Fruit fly (Drosophila melanogaster) whole organism, embryonic: ENCODE measurements around the gene CG14221.
A peak's percentile ranks its signal among the peaks of the same experiment; 100 is the strongest.

Experiments
- ATbp ChIP-seq: fragments of 200-800 bp; sonication (Bioruptor generic); optimal IDR thresholded peaks from 2 replicates; lab custom pipeline; 2017; ENCODE audit warnings: missing biosample characterization, mild to moderate bottlenecking, missing genetic modification characterization, missing genetic modification reagents
- Adf1 ChIP-seq: fragments of 200-800 bp; sonication (Bioruptor generic); IDR thresholded peaks from 2 replicates; pipeline ENCODE4 v1.3.6; 2022; ENCODE audit warnings: missing biosample characterization, missing genetic modification characterization
- Atf3 ChIP-seq: fragments of 200-800 bp; sonication (Bioruptor generic); optimal IDR thresholded peaks from 3 replicates; lab custom pipeline; 2016; ENCODE audit warnings: missing biosample characterization, missing genetic modification characterization
- CG10209 ChIP-seq: fragments of 200-800 bp; sonication (Bioruptor generic); optimal IDR thresholded peaks from 3 replicates; lab custom pipeline; 2017; ENCODE audit warnings: missing biosample characterization, mild to moderate bottlenecking, missing genetic modification characterization, missing genetic modification reagents
- CG10267 ChIP-seq: fragments of 200-800 bp; sonication (Bioruptor generic); optimal IDR thresholded peaks from 2 replicates; lab custom pipeline; 2018; ENCODE audit warnings: missing biosample characterization, mild to moderate bottlenecking, missing genetic modification characterization, moderate library complexity
- CG10979 ChIP-seq: fragments of 200-800 bp; sonication (Bioruptor generic); optimal IDR thresholded peaks from 2 replicates; lab custom pipeline; 2018; ENCODE audit warnings: missing biosample characterization, mild to moderate bottlenecking, missing genetic modification characterization, moderate library complexity
- CG11723 ChIP-seq: fragments of 200-800 bp; sonication (Bioruptor generic); optimal IDR thresholded peaks from 2 replicates; lab custom pipeline; 2017; ENCODE audit warnings: missing biosample characterization, mild to moderate bottlenecking, missing genetic modification characterization
- CG12104 ChIP-seq: fragments of 200-800 bp; sonication (Bioruptor generic); optimal IDR thresholded peaks from 3 replicates; lab custom pipeline; 2016; ENCODE audit warnings: missing biosample characterization, missing genetic modification characterization
- CG12769 ChIP-seq: fragments of 200-800 bp; sonication (Bioruptor generic); optimal IDR thresholded peaks from 2 replicates; lab custom pipeline; 2019; ENCODE audit warnings: missing biosample characterization, mild to moderate bottlenecking, missing genetic modification characterization, moderate library complexity
- CG13894 ChIP-seq: fragments of 200-800 bp; sonication (Bioruptor generic); optimal IDR thresholded peaks from 3 replicates; lab custom pipeline; 2018; ENCODE audit warnings: missing biosample characterization, mild to moderate bottlenecking, missing genetic modification characterization, moderate library complexity
- CG14441 ChIP-seq: fragments of 200-800 bp; sonication (Bioruptor generic); IDR thresholded peaks from 2 replicates; pipeline ENCODE4 v1.3.6; 2022; ENCODE audit warnings: missing biosample characterization, missing genetic modification characterization
- CG15011 ChIP-seq: fragments of 200-800 bp; sonication (Bioruptor generic); optimal IDR thresholded peaks from 3 replicates; lab custom pipeline; 2018; ENCODE audit warnings: missing biosample characterization, mild to moderate bottlenecking, missing genetic modification characterization
- CG15601 ChIP-seq: fragments of 200-800 bp; sonication (Bioruptor generic); optimal IDR thresholded peaks from 3 replicates; lab custom pipeline; 2019; ENCODE audit warnings: missing biosample characterization, mild to moderate bottlenecking, missing genetic modification characterization, moderate library complexity
- CG16815 ChIP-seq: fragments of 200-800 bp; sonication (Bioruptor generic); optimal IDR thresholded peaks from 3 replicates; lab custom pipeline; 2017; ENCODE audit warnings: missing biosample characterization, mild to moderate bottlenecking, missing genetic modification characterization
- CG17186 ChIP-seq: fragments of 200-800 bp; sonication (Bioruptor generic); optimal IDR thresholded peaks from 3 replicates; lab custom pipeline; 2017; ENCODE audit warnings: missing biosample characterization, missing genetic modification reagents, missing genetic modification characterization
- CG17359 ChIP-seq: fragments of 200-800 bp; sonication (Bioruptor generic); optimal IDR thresholded peaks from 3 replicates; lab custom pipeline; 2018; ENCODE audit warnings: missing biosample characterization, mild to moderate bottlenecking, missing genetic modification characterization, moderate library complexity
- CG17829 ChIP-seq: fragments of 200-800 bp; optimal IDR thresholded peaks from 2 replicates; lab custom pipeline; 2019; ENCODE audit warnings: missing biosample characterization, mild to moderate bottlenecking, missing genetic modification characterization, moderate library complexity
- CG1792 ChIP-seq: fragments of 200-800 bp; sonication (Bioruptor generic); optimal IDR thresholded peaks from 2 replicates; lab custom pipeline; 2016; ENCODE audit warnings: missing biosample characterization, missing genetic modification characterization
- CG2712 ChIP-seq: fragments of 200-800 bp; optimal IDR thresholded peaks from 3 replicates; lab custom pipeline; 2019; ENCODE audit warnings: missing biosample characterization, mild to moderate bottlenecking, missing genetic modification characterization, moderate library complexity
- CG32532 ChIP-seq: fragments of 200-800 bp; sonication (Bioruptor generic); IDR thresholded peaks from 2 replicates; pipeline ENCODE4 v1.3.6; 2022; ENCODE audit warnings: missing biosample characterization, missing genetic modification characterization
- CG32767 ChIP-seq: fragments of 200-800 bp; sonication (Bioruptor generic); IDR thresholded peaks from 2 replicates; pipeline ENCODE4 v1.3.6; 2022; ENCODE audit warnings: missing biosample characterization, missing genetic modification characterization
- CG32772 ChIP-seq: fragments of 200-800 bp; sonication (Bioruptor generic); IDR thresholded peaks from 2 replicates; pipeline ENCODE4 v1.3.6; 2022; ENCODE audit warnings: missing biosample characterization, missing genetic modification characterization
- CG34422 ChIP-seq: fragments of 200-800 bp; sonication (Bioruptor generic); IDR thresholded peaks from 3 replicates; pipeline ENCODE4 v1.3.6; 2022; ENCODE audit warnings: missing biosample characterization, missing genetic modification characterization
- CG3995 ChIP-seq: fragments of 200-800 bp; sonication (Bioruptor generic); optimal IDR thresholded peaks from 3 replicates; lab custom pipeline; 2016; ENCODE audit warnings: missing biosample characterization, missing genetic modification characterization
- CG6765 ChIP-seq: fragments of 200-800 bp; sonication (Bioruptor generic); optimal IDR thresholded peaks from 3 replicates; lab custom pipeline; 2017; ENCODE audit warnings: missing biosample characterization, mild to moderate bottlenecking, missing genetic modification characterization
- CG7556 ChIP-seq: fragments of 200-800 bp; sonication (Bioruptor generic); optimal IDR thresholded peaks from 2 replicates; lab custom pipeline; 2017; ENCODE audit warnings: missing biosample characterization, mild to moderate bottlenecking, missing genetic modification characterization
- CG8290 ChIP-seq, 3 experiments: fragments of 200-800 bp; sonication (Bioruptor generic); optimal IDR thresholded peaks; 2 replicates each; lab custom pipeline; 2016 to 2019; ENCODE audit warnings: missing biosample characterization in 3 of 3, missing genetic modification characterization in 3 of 3, mild to moderate bottlenecking in 2 of 3, moderate library complexity in 1 of 3
- CG9932 ChIP-seq: fragments of 200-800 bp; sonication (Bioruptor generic); IDR thresholded peaks from 2 replicates; pipeline ENCODE4 v1.3.6; 2022; ENCODE audit warnings: missing biosample characterization, missing genetic modification characterization
- Eip74EF ChIP-seq, 2 experiments: fragments of 200-800 bp in 1 of 2; fragments of >200 bp in 1 of 2; sonication (Bioruptor generic) in 1 of 2; optimal IDR thresholded peaks; 2 replicates each; lab custom pipeline; 2017 to 2019; ENCODE audit warnings: missing biosample characterization in 2 of 2, missing genetic modification characterization in 2 of 2, mild to moderate bottlenecking in 1 of 2, moderate library complexity in 1 of 2
- Gsc ChIP-seq: fragments of 200-800 bp; sonication (Bioruptor generic); IDR thresholded peaks from 2 replicates; pipeline ENCODE4 v1.3.6; 2022; ENCODE audit warnings: missing biosample characterization, missing genetic modification characterization
- HLH3B ChIP-seq: fragments of 200-800 bp; sonication (Bioruptor generic); IDR thresholded peaks from 2 replicates; pipeline ENCODE4 v1.3.6; 2022; ENCODE audit warnings: missing biosample characterization, missing genetic modification characterization
- HmgZ ChIP-seq: fragments of 200-800 bp; sonication (Bioruptor generic); optimal IDR thresholded peaks from 2 replicates; lab custom pipeline; 2018; ENCODE audit warnings: missing biosample characterization, mild to moderate bottlenecking, missing genetic modification characterization
- Kr ChIP-seq: fragments of 200-800 bp; sonication (Bioruptor generic); optimal IDR thresholded peaks from 2 replicates; lab custom pipeline; 2017; ENCODE audit warnings: missing biosample characterization, mild to moderate bottlenecking, missing genetic modification characterization
- MESR4 ChIP-seq: fragments of 200-800 bp; sonication (Bioruptor generic); optimal IDR thresholded peaks from 2 replicates; lab custom pipeline; 2018; ENCODE audit warnings: missing biosample characterization, mild to moderate bottlenecking, missing genetic modification characterization, moderate library complexity
- Mad ChIP-seq: fragments of 200-800 bp; sonication (Bioruptor generic); optimal IDR thresholded peaks from 2 replicates; lab custom pipeline; 2016; ENCODE audit warnings: missing biosample characterization, missing genetic modification characterization
- Optix ChIP-seq: fragments of 200-800 bp; sonication (Bioruptor generic); IDR thresholded peaks from 3 replicates; pipeline ENCODE4 v1.3.6; 2022; ENCODE audit warnings: missing biosample characterization, missing genetic modification characterization
- Pdp1 ChIP-seq, 2 experiments: fragments of 200-800 bp; sonication (Bioruptor generic); optimal IDR thresholded peaks; 3 replicates each; lab custom pipeline; 2016; ENCODE audit warnings: missing biosample characterization in 2 of 2, missing genetic modification characterization in 2 of 2, mild to moderate bottlenecking in 1 of 2, moderate library complexity in 1 of 2
- Tbp ChIP-seq: fragments of >200 bp; optimal IDR thresholded peaks from 2 replicates; lab custom pipeline; 2018; ENCODE audit warnings: missing biosample characterization, missing genetic modification characterization
- bcd ChIP-seq: fragments of 200-800 bp; sonication (Bioruptor generic); optimal IDR thresholded peaks from 2 replicates; lab custom pipeline; 2017; ENCODE audit warnings: missing biosample characterization, mild to moderate bottlenecking, missing genetic modification characterization
- cg ChIP-seq: fragments of 200-800 bp; sonication (Bioruptor generic); optimal IDR thresholded peaks from 3 replicates; lab custom pipeline; 2019; ENCODE audit warnings: missing biosample characterization, mild to moderate bottlenecking, missing genetic modification characterization, moderate library complexity
- nom ChIP-seq: fragments of 200-800 bp; sonication (Bioruptor generic); optimal IDR thresholded peaks from 2 replicates; lab custom pipeline; 2017; ENCODE audit warnings: missing biosample characterization, missing genetic modification characterization, mild to moderate bottlenecking, moderate library complexity, missing genetic modification reagents
- odd ChIP-seq: fragments of 200-800 bp; sonication (Bioruptor generic); optimal IDR thresholded peaks from 2 replicates; lab custom pipeline; 2017; ENCODE audit warnings: missing biosample characterization, mild to moderate bottlenecking, missing genetic modification characterization
- pfk ChIP-seq: fragments of 200-800 bp; sonication (Bioruptor generic); optimal IDR thresholded peaks from 2 replicates; lab custom pipeline; 2018; ENCODE audit warnings: missing biosample characterization, mild to moderate bottlenecking, missing genetic modification characterization, moderate library complexity
- run ChIP-seq: fragments of 200-800 bp; sonication (Bioruptor generic); optimal IDR thresholded peaks from 3 replicates; lab custom pipeline; 2018; ENCODE audit warnings: missing biosample characterization, mild to moderate bottlenecking, missing genetic modification characterization
- salm ChIP-seq: fragments of 200-800 bp; sonication (Bioruptor generic); optimal IDR thresholded peaks from 2 replicates; lab custom pipeline; 2018; ENCODE audit warnings: missing biosample characterization, mild to moderate bottlenecking, missing genetic modification characterization
- sim ChIP-seq: fragments of 200-800 bp; sonication (Bioruptor generic); IDR thresholded peaks from 2 replicates; pipeline ENCODE4 v1.3.6; 2022; ENCODE audit warnings: missing biosample characterization, missing genetic modification characterization
- slbo ChIP-seq: fragments of 200-800 bp; sonication (Bioruptor generic); IDR thresholded peaks from 2 replicates; pipeline ENCODE4 v1.3.6; 2022; ENCODE audit warnings: missing biosample characterization, missing genetic modification characterization
- sob ChIP-seq: fragments of 200-800 bp; sonication (Bioruptor generic); IDR thresholded peaks from 2 replicates; pipeline ENCODE4 v1.3.6; 2022; ENCODE audit warnings: missing biosample characterization, missing genetic modification characterization
- sug ChIP-seq: fragments of 200-800 bp; optimal IDR thresholded peaks from 2 replicates; lab custom pipeline; 2019; ENCODE audit warnings: missing biosample characterization, mild to moderate bottlenecking, missing genetic modification characterization, moderate library complexity
- unpg ChIP-seq: fragments of 200-800 bp; sonication (Bioruptor generic); optimal IDR thresholded peaks from 3 replicates; lab custom pipeline; 2018; ENCODE audit warnings: missing biosample characterization, mild to moderate bottlenecking, missing genetic modification characterization, moderate library complexity

The CG14221 gene

DNA sequence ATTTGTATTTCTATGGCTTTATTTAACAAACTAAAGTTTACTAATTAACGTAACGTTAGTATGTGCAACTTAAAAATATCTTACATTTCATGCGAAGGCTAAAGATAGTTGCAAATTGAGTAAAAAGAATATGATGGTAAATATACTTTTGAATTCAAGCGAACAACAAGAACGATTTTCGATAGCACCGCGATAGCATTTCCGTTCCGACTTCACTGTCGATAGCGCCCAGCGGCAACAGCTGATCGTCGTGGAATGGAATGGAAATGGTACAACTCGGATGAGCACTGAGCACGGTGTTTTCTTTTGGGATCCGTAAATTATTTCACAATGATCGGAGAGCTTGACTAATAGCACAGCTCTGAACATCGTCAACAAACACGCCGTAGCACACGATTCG, 7.6 kb downstream of the CG14221 start (continued):
- no peak for TF ChIP-seq CG9932 (GFP tag; lab: Robert Waterston, UW)
- no peak for TF ChIP-seq Optix
- peak; percentile 47 for TF ChIP-seq CG11723 (GFP tag; lab: Kevin White, UChicago)
- no peak for TF ChIP-seq CG10209 (GFP tag; lab: Kevin White, UChicago)
- peak; percentile 60 for TF ChIP-seq unpg (GFP tag; lab: Kevin White, UChicago)
- TF ChIP-seq CG6765 (GFP tag; lab: Kevin White, UChicago) = peak; percentile 83
- peak; percentile 60 for TF ChIP-seq ATbp (GFP tag; lab: Kevin White, UChicago)
- peak; percentile 43; the same call in 1 of the 2 replicates for TF ChIP-seq sob (GFP tag; lab: Robert Waterston, UW)
- TF ChIP-seq CG15601 (tag; lab: Kevin White, UChicago) = peak; percentile 40
- TF ChIP-seq CG10267 (tag; lab: Kevin White, UChicago) = peak; percentile 54
- TF ChIP-seq cg = no peak
- no peak for TF ChIP-seq CG32772 (GFP tag; lab: Robert Waterston, UW)
- no peak for TF ChIP-seq run (tag; lab: Kevin White, UChicago)
- no peak for TF ChIP-seq CG32767
- peak; percentile 72 for TF ChIP-seq HmgZ (tag; lab: Kevin White, UChicago)
- TF ChIP-seq CG16815 (GFP tag; lab: Kevin White, UChicago) = no peak
- TF ChIP-seq CG15011 = no peak
- peak; percentile 41; the same call in 1 of the 2 replicates for TF ChIP-seq CG32532 (GFP tag; lab: Robert Waterston, UW)
- TF ChIP-seq odd = peak; percentile 70
- no peak; the same call in 2 of the 3 replicates for TF ChIP-seq CG34422 (GFP tag; lab: Robert Waterston, UW)
- TF ChIP-seq CG14441 (GFP tag; lab: Robert Waterston, UW) = no peak
- no peak for TF ChIP-seq slbo (GFP tag; lab: Robert Waterston, UW)
- TF ChIP-seq Adf1 = no peak
- peak in 1 of 2 experiments; percentile 32 for TF ChIP-seq Eip74EF (GFP tag; optimal IDR thresholded peaks at IDR 0.05; lab: Kevin White, UChicago)
- TF ChIP-seq CG17359 = peak; percentile 39
- TF ChIP-seq Tbp (GFP tag; lab: Kevin White, UChicago) = no peak
- peak; percentile 37 for TF ChIP-seq CG3995 (GFP tag; lab: Kevin White, UChicago)
- TF ChIP-seq MESR4 (GFP tag; lab: Kevin White, UChicago) = peak; percentile 44
- no peak for TF ChIP-seq CG12769 (tag; lab: Kevin White, UChicago)
- peak; percentile 45 for TF ChIP-seq CG10979 (tag; lab: Kevin White, UChicago)
- peak; percentile 69 for TF ChIP-seq nom (GFP tag; lab: Kevin White, UChicago)
- TF ChIP-seq HLH3B (GFP tag; lab: Robert Waterston, UW) = peak; percentile 40; the same call in 1 of the 2 replicates
- peak; percentile 10 for TF ChIP-seq CG7556
- peak; percentile 97 for TF ChIP-seq pfk
- no peak for TF ChIP-seq CG8290 (GFP tag; optimal IDR thresholded peaks at IDR 0.05; lab: Kevin White, UChicago)
- peak; percentile 63 to 82 for TF ChIP-seq CG8290 (tag; optimal IDR thresholded peaks at IDR 0.05; lab: Kevin White, UChicago)
- TF ChIP-seq CG2712 (tag; lab: Kevin White, UChicago) = peak; percentile 51
- TF ChIP-seq Atf3 (GFP tag; lab: Kevin White, UChicago) = no peak
- peak; percentile 39 for TF ChIP-seq bcd (GFP tag; lab: Kevin White, UChicago)
- no peak for TF ChIP-seq sim (GFP tag; lab: Robert Waterston, UW)
- TF ChIP-seq CG17829 (tag; lab: Kevin White, UChicago) = peak; percentile 44
- TF ChIP-seq Gsc (GFP tag; lab: Robert Waterston, UW) = no peak
- TF ChIP-seq salm (tag; lab: Kevin White, UChicago) = peak; percentile 17
- TF ChIP-seq CG17186 (GFP tag; lab: Kevin White, UChicago) = no peak
- peak; percentile 15 for TF ChIP-seq CG12104 (GFP tag; lab: Kevin White, UChicago)
- no peak for TF ChIP-seq CG13894 (tag; lab: Kevin White, UChicago)
- peak in 1 of 2 experiments; percentile 39 for TF ChIP-seq Pdp1 (GFP tag; optimal IDR thresholded peaks at IDR 0.05; lab: Kevin White, UChicago)
- no peak for TF ChIP-seq Kr (GFP tag; lab: Kevin White, UChicago)
- TF ChIP-seq Mad (GFP tag; lab: Kevin White, UChicago) = no peak
- TF ChIP-seq sug (tag; lab: Kevin White, UChicago) = peak; percentile 37
- TF ChIP-seq CG1792 (GFP tag; lab: Kevin White, UChicago) = no peak
